Fruit fly (Drosophila melanogaster): ENCODE measurements around the gene CG34124.
A peak's percentile ranks its signal among the peaks of the same experiment; 100 is the strongest.

CG34124 gene

dm6 chr2L:4981278-4981966 is 23.2 kb downstream of the CG34124 start, which contains the start of the genes CG8892 and CG34126 (continued):
- TF ChIP-seq Fer1 (GFP tag; optimal IDR thresholded peaks at IDR 0.05) (peak; percentile 97), Asciz (GFP tag; optimal IDR thresholded peaks at IDR 0.05) (peak; percentile 93), Jarid2 (GFP tag; optimal IDR thresholded peaks at IDR 0.05) (peak; percentile 88), CG4854 (GFP tag; optimal IDR thresholded peaks at IDR 0.05) (peak; percentile 95), lilli (GFP tag; optimal IDR thresholded peaks at IDR 0.05) (peak; percentile 98), sd (tag; optimal IDR thresholded peaks at IDR 0.05) (peak; percentile 90), CG8281 (tag; optimal IDR thresholded peaks at IDR 0.05) (peak; percentile 87), fd102C (GFP tag; optimal IDR thresholded peaks at IDR 0.05) (peak; percentile 68), Fer2 (tag; optimal IDR thresholded peaks at IDR 0.05) (peak; percentile 97), tna (GFP tag; IDR thresholded peaks at IDR 0.05; ENCODE audit: partially characterized antibody) (no peak), CG4328 (GFP tag; optimal IDR thresholded peaks at IDR 0.05) (peak; percentile 97), CG8924 (tag; optimal IDR thresholded peaks at IDR 0.05) (peak; percentile 97), crc (GFP tag; optimal IDR thresholded peaks at IDR 0.05) (peak; percentile 85), cg (GFP tag; optimal IDR thresholded peaks at IDR 0.05) (no peak), Sry-β (GFP tag; optimal IDR thresholded peaks at IDR 0.05) (peak; percentile 81), CG12155 (GFP tag; optimal IDR thresholded peaks at IDR 0.05) (peak; percentile 97), dpn (GFP tag; optimal IDR thresholded peaks at IDR 0.05) (peak; percentile 98), CG11696 (GFP tag; IDR thresholded peaks at IDR 0.05) (peak; percentile 78), CG30431 (GFP tag; optimal IDR thresholded peaks at IDR 0.05) (peak; percentile 98), CG6791 (GFP tag; IDR thresholded peaks at IDR 0.05; ENCODE audit: partially characterized antibody) (0 out of 3 replicates have a peak, but pooled peaks have one; percentile 19), Bdp1 (GFP tag; optimal IDR thresholded peaks at IDR 0.05) (peak; percentile 92), CG2202 (tag; optimal IDR thresholded peaks at IDR 0.05) (peak; percentile 91), CG16813 (GFP tag; IDR thresholded peaks at IDR 0.05; ENCODE audit: partially characterized antibody) (peak; percentile 36; the same call in 2 of the 3 replicates), ac (GFP tag; optimal IDR thresholded peaks at IDR 0.05) (peak; percentile 65), CG11723 (GFP tag; optimal IDR thresholded peaks at IDR 0.05) (peak; percentile 96), CG7556 (GFP tag; optimal IDR thresholded peaks at IDR 0.05) (peak; percentile 97), HmgZ (tag; optimal IDR thresholded peaks at IDR 0.05) (peak; percentile 98), danr (GFP tag; IDR thresholded peaks at IDR 0.05) (peak; percentile 94), BEAF-32 (GFP tag; optimal IDR thresholded peaks at IDR 0.05) (peak; percentile 68), E2f1 (GFP tag; IDR thresholded peaks at IDR 0.05) (peak; percentile 94), pita (GFP tag; optimal IDR thresholded peaks at IDR 0.05) (no peak), CG15514 (GFP tag; optimal IDR thresholded peaks at IDR 0.05) (peak; percentile 93), Mrtf (GFP tag; IDR thresholded peaks at IDR 0.05) (peak; percentile 96), CG8944 (GFP tag; optimal IDR thresholded peaks at IDR 0.05) (peak; percentile 96), CG10366 (GFP tag; IDR thresholded peaks at IDR 0.05) (peak; percentile 94), CG13424 (tag; optimal IDR thresholded peaks at IDR 0.05) (peak; percentile 98), prd (optimal IDR thresholded peaks at IDR 0.05) (no peak), prd (GFP tag; IDR thresholded peaks at IDR 0.05) (peak; percentile 98), org-1 (GFP tag; optimal IDR thresholded peaks at IDR 0.05) (peak; percentile 96), fu2 (GFP tag; optimal IDR thresholded peaks at IDR 0.05) (peak; percentile 96), CG12104 (GFP tag; optimal IDR thresholded peaks at IDR 0.05) (peak; percentile 96), Aef1 (GFP tag; IDR thresholded peaks at IDR 0.05) (peak; percentile 97), ftz-f1 (GFP tag; optimal IDR thresholded peaks at IDR 0.05) (peak; percentile 92), H15 (GFP tag; IDR thresholded peaks at IDR 0.05) (peak; percentile 96), Scr (GFP tag; IDR thresholded peaks at IDR 0.05; ENCODE audit: partially characterized antibody) (peak; percentile 24; the same call in 1 of the 2 replicates), CG1647 (GFP tag; optimal IDR thresholded peaks at IDR 0.05) (peak; percentile 98), unpg (GFP tag; optimal IDR thresholded peaks at IDR 0.05) (peak; percentile 94), Lpt (GFP tag; optimal IDR thresholded peaks at IDR 0.05) (no peak), Pdp1 (GFP tag; optimal IDR thresholded peaks at IDR 0.05) (peak; percentile 95 to 98)

All from whole organism, embryonic.